Fruit fly (Drosophila melanogaster) whole organism, prepupa: ENCODE measurements around the gene Cyp9f3.
A peak's percentile ranks its signal among the peaks of the same experiment; 100 is the strongest.

Experiments used
- Blimp-1 ChIP-seq: fragments of 200-800 bp; sonication (Bioruptor generic); optimal IDR thresholded peaks from 3 replicates; lab custom pipeline; 2017; ENCODE audit warnings: missing biosample characterization, missing genetic modification characterization, mild to moderate bottlenecking, moderate library complexity, missing genetic modification reagents
- CG10631 ChIP-seq: fragments of 200-800 bp; sonication (Bioruptor generic); optimal IDR thresholded peaks from 2 replicates; lab custom pipeline; 2016; ENCODE audit warnings: missing biosample characterization, missing genetic modification characterization
- CG11762 ChIP-seq: fragments of 200-800 bp; sonication (Bioruptor generic); optimal IDR thresholded peaks from 3 replicates; lab custom pipeline; 2016; ENCODE audit warnings: missing biosample characterization, missing genetic modification characterization; ENCODE audit not compliant: insufficient read depth
- CG11902 ChIP-seq: fragments of 200-800 bp; sonication (Bioruptor generic); optimal IDR thresholded peaks from 3 replicates; lab custom pipeline; 2016; ENCODE audit warnings: missing biosample characterization, missing genetic modification characterization
- CG15336 ChIP-seq: fragments of 200-800 bp; sonication (Bioruptor generic); IDR thresholded peaks from 2 replicates; pipeline ENCODE4 v1.3.6; 2022; ENCODE audit warnings: missing biosample characterization, missing genetic modification characterization
- CG1621 ChIP-seq: fragments of 200-800 bp; sonication (Bioruptor generic); optimal IDR thresholded peaks from 3 replicates; lab custom pipeline; 2018; ENCODE audit warnings: missing biosample characterization, mild to moderate bottlenecking, missing genetic modification characterization
- CG16779 ChIP-seq: fragments of 200-800 bp; sonication (Bioruptor generic); optimal IDR thresholded peaks from 3 replicates; lab custom pipeline; 2017; ENCODE audit warnings: missing biosample characterization, mild to moderate bottlenecking, missing genetic modification characterization
- CG3032 ChIP-seq: fragments of 200-800 bp; optimal IDR thresholded peaks from 2 replicates; lab custom pipeline; 2019; ENCODE audit warnings: missing biosample characterization, mild to moderate bottlenecking, missing genetic modification characterization, moderate library complexity
- CG31627 ChIP-seq: fragments of 200-800 bp; sonication (Bioruptor generic); optimal IDR thresholded peaks from 3 replicates; lab custom pipeline; 2016; ENCODE audit warnings: missing biosample characterization, missing genetic modification characterization
- CG32006 ChIP-seq: fragments of 200-800 bp; sonication (Bioruptor generic); optimal IDR thresholded peaks from 3 replicates; lab custom pipeline; 2017; ENCODE audit warnings: missing biosample characterization, mild to moderate bottlenecking, missing genetic modification characterization
- CG3919 ChIP-seq: fragments of 200-800 bp; sonication (Bioruptor generic); optimal IDR thresholded peaks from 3 replicates; lab custom pipeline; 2016; ENCODE audit warnings: missing biosample characterization, missing genetic modification characterization
- CG4318 ChIP-seq: fragments of 200-800 bp; sonication (Bioruptor generic); optimal IDR thresholded peaks from 3 replicates; lab custom pipeline; 2017; ENCODE audit warnings: missing biosample characterization, mild to moderate bottlenecking, missing genetic modification characterization
- CG6808 ChIP-seq: fragments of 200-800 bp; sonication (Bioruptor generic); optimal IDR thresholded peaks from 3 replicates; lab custom pipeline; 2017; ENCODE audit warnings: missing biosample characterization, missing genetic modification characterization, mild to moderate bottlenecking, moderate library complexity, missing genetic modification reagents
- CG6854 ChIP-seq: fragments of 200-800 bp; sonication (Bioruptor generic); optimal IDR thresholded peaks from 2 replicates; lab custom pipeline; 2017; ENCODE audit warnings: missing biosample characterization, mild to moderate bottlenecking, missing genetic modification characterization
- CG7368 ChIP-seq: fragments of 200-800 bp; sonication (Bioruptor generic); optimal IDR thresholded peaks from 3 replicates; lab custom pipeline; 2016; ENCODE audit warnings: missing biosample characterization, missing genetic modification characterization
- CG8632 ChIP-seq: fragments of 200-800 bp; sonication (Bioruptor generic); optimal IDR thresholded peaks from 3 replicates; lab custom pipeline; 2016; ENCODE audit warnings: missing biosample characterization, missing genetic modification characterization
- CG9139 ChIP-seq: fragments of 200-800 bp; sonication (Bioruptor generic); optimal IDR thresholded peaks from 3 replicates; lab custom pipeline; 2017; ENCODE audit warnings: missing biosample characterization, mild to moderate bottlenecking, missing genetic modification characterization
- Eip78C ChIP-seq: fragments of 200-800 bp; sonication (Bioruptor generic); peaks from one replicate; lab custom pipeline; 2016; ENCODE audit warnings: missing biosample characterization, missing genetic modification characterization
- Ets21C ChIP-seq: fragments of 200-800 bp; sonication (Bioruptor generic); optimal IDR thresholded peaks from 3 replicates; lab custom pipeline; 2016; ENCODE audit warnings: missing biosample characterization, missing genetic modification characterization
- Gug ChIP-seq: fragments of 200-800 bp; sonication (Bioruptor generic); IDR thresholded peaks from 2 replicates; pipeline ENCODE4 v1.3.6; 2022; ENCODE audit warnings: missing biosample characterization, missing genetic modification characterization
- Hr39 ChIP-seq: fragments of 200-800 bp; sonication (Bioruptor generic); optimal IDR thresholded peaks from 2 replicates; lab custom pipeline; 2016; ENCODE audit warnings: missing biosample characterization, missing genetic modification characterization
- Met ChIP-seq: fragments of 200-800 bp; sonication (Bioruptor generic); optimal IDR thresholded peaks from 3 replicates; lab custom pipeline; 2016; ENCODE audit warnings: missing biosample characterization, missing genetic modification characterization
- OdsH ChIP-seq: fragments of 200-800 bp; sonication (Bioruptor generic); optimal IDR thresholded peaks from 3 replicates; lab custom pipeline; 2016; ENCODE audit warnings: missing biosample characterization, missing genetic modification characterization
- Sox102F ChIP-seq: fragments of 200-800 bp; sonication (Bioruptor generic); optimal IDR thresholded peaks from 2 replicates; lab custom pipeline; 2016; ENCODE audit warnings: missing biosample characterization, mild to moderate bottlenecking, missing genetic modification characterization
- Sox14 ChIP-seq: fragments of 200-800 bp; sonication (Bioruptor generic); optimal IDR thresholded peaks from 3 replicates; lab custom pipeline; 2016; ENCODE audit warnings: missing biosample characterization, missing genetic modification characterization
- cyc ChIP-seq: fragments of 200-800 bp; sonication (Bioruptor generic); optimal IDR thresholded peaks from 3 replicates; lab custom pipeline; 2016; ENCODE audit warnings: missing biosample characterization, missing genetic modification characterization
- dac ChIP-seq: fragments of 200-800 bp; sonication (Bioruptor generic); optimal IDR thresholded peaks from 2 replicates; lab custom pipeline; 2017; ENCODE audit warnings: missing biosample characterization, mild to moderate bottlenecking, missing genetic modification characterization
- dsx ChIP-seq: fragments of 200-800 bp; optimal IDR thresholded peaks from 3 replicates; lab custom pipeline; 2019; ENCODE audit warnings: missing biosample characterization, mild to moderate bottlenecking, missing genetic modification characterization, moderate library complexity; ENCODE audit not compliant: poor library complexity, severe bottlenecking
- esn ChIP-seq: fragments of 200-800 bp; sonication (Bioruptor generic); optimal IDR thresholded peaks from 2 replicates; lab custom pipeline; 2016; ENCODE audit warnings: missing biosample characterization, mild to moderate bottlenecking, missing genetic modification characterization, moderate library complexity
- fkh ChIP-seq: fragments of 200-800 bp; sonication (Bioruptor generic); optimal IDR thresholded peaks from 3 replicates; lab custom pipeline; 2017; ENCODE audit warnings: missing biosample characterization, mild to moderate bottlenecking, missing genetic modification characterization, moderate library complexity
- salr ChIP-seq, 2 experiments: fragments of 200-800 bp; sonication (Bioruptor generic); optimal IDR thresholded peaks; 3 replicates each; lab custom pipeline; 2016 to 2018; ENCODE audit warnings: missing biosample characterization in 2 of 2, missing genetic modification characterization in 2 of 2, mild to moderate bottlenecking in 1 of 2
- spab ChIP-seq: fragments of 200-800 bp; sonication (Bioruptor generic); optimal IDR thresholded peaks from 2 replicates; lab custom pipeline; 2017; ENCODE audit warnings: missing biosample characterization, mild to moderate bottlenecking, missing genetic modification characterization, missing genetic modification reagents
- ss ChIP-seq, 2 experiments: fragments of 200-800 bp; sonication (Bioruptor generic); optimal IDR thresholded peaks; 2 replicates in 1 of 2; 3 replicates in 1 of 2; lab custom pipeline; 2017 to 2018; ENCODE audit warnings: mild to moderate bottlenecking in 2 of 2, missing biosample characterization in 2 of 2, missing genetic modification characterization in 2 of 2, moderate library complexity in 1 of 2
- svp ChIP-seq: fragments of 200-800 bp; sonication (Bioruptor generic); peaks from one replicate; lab custom pipeline; 2016; ENCODE audit warnings: missing biosample characterization, missing genetic modification characterization
- topi ChIP-seq: fragments of 200-800 bp; sonication (Bioruptor generic); optimal IDR thresholded peaks from 3 replicates; lab custom pipeline; 2016; ENCODE audit warnings: missing biosample characterization, missing genetic modification characterization

Gene Cyp9f3

dm6 chr3R:12364580-12364979 lies 34.1 kb downstream of the Cyp9f3 start, which contains the start of gene Tim17a1:
TSS of gene Tim17a1 (minus strand) at chr3R:12364680.
- TF ChIP-seq dsx, result no peak
- TF ChIP-seq CG16779, result no peak
- no peak for TF ChIP-seq Blimp-1 (GFP tag; lab: Kevin White, UChicago)
- no peak for TF ChIP-seq CG3032
- no peak for TF ChIP-seq Sox102F
- TF ChIP-seq CG4318, result no peak
- TF ChIP-seq CG8632 (GFP tag; lab: Kevin White, UChicago), result no peak
- no peak for TF ChIP-seq Sox14 (GFP tag; lab: Kevin White, UChicago)
- TF ChIP-seq salr (GFP tag; optimal IDR thresholded peaks at IDR 0.05; lab: Kevin White, UChicago), result no peak
- TF ChIP-seq dac (GFP tag; lab: Kevin White, UChicago), result no peak
- no peak for TF ChIP-seq CG1621 (tag; lab: Kevin White, UChicago)
- TF ChIP-seq CG9139, result no peak
- TF ChIP-seq CG3919, result no peak
- TF ChIP-seq topi (GFP tag; lab: Kevin White, UChicago), result no peak
- no peak for TF ChIP-seq CG31627
- no peak for TF ChIP-seq CG7368 (GFP tag; lab: Kevin White, UChicago)
- no peak for TF ChIP-seq Ets21C
- TF ChIP-seq cyc, result no peak
- no peak for TF ChIP-seq ss (GFP tag; optimal IDR thresholded peaks at IDR 0.05; lab: Kevin White, UChicago)

dm6 chr3R:12363544-12363943 lies 35.2 kb downstream of the Cyp9f3 start:
- no peak for TF ChIP-seq OdsH (GFP tag; lab: Kevin White, UChicago)
- peak; percentile 50 for TF ChIP-seq dsx
- TF ChIP-seq, all 60 proteins: peak for 1

- TF ChIP-seq CG4318, result no peak
- no peak for TF ChIP-seq OdsH (GFP tag; lab: Kevin White, UChicago)
- TF ChIP-seq spab (GFP tag; lab: Kevin White, UChicago), result no peak
- TF ChIP-seq Hr39 (GFP tag; lab: Kevin White, UChicago), result no peak
- no peak for TF ChIP-seq fkh (GFP tag; lab: Kevin White, UChicago)
- no peak for TF ChIP-seq esn (GFP tag; lab: Kevin White, UChicago)
- no peak for TF ChIP-seq CG9139
- TF ChIP-seq CG16779, result no peak
- TF ChIP-seq CG11902 (GFP tag; lab: Kevin White, UChicago), result no peak
- no peak for TF ChIP-seq CG31627
- TF ChIP-seq Ets21C, result no peak
- TF ChIP-seq Gug (GFP tag; lab: Robert Waterston, UW), result no peak
- TF ChIP-seq CG11762, result no peak
- TF ChIP-seq dsx, result no peak
Observed at dm6 chr3R:12361962-12362497, 36.7 kb downstream of the Cyp9f3 start.

DNA sequence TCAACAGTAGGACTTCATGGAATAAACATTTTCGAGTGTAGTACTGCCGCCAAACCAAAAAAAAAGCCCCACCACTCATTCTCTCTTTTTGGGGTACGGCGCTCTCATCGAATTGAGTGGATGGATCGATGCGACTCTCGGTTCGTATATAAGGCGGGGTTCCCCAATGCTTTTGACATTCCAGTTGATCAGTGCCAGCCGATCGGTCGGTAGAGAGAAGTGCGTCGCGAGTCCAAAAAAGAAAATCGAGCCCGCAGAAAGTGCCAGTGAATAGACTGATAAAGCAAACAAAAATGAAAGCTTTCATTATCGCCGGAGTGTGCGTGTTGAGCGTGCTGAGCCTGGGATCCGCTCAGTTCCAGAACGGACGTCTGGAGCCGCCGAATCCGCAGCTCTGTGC lies 38.9 kb downstream of the Cyp9f3 start, which contains the start of gene CG4115:
Gene CG4115 (plus strand): TSS at position 172 of the 400 bp plus-strand sequence.
- TF ChIP-seq Gug (GFP tag; lab: Robert Waterston, UW), result no peak
- no peak for TF ChIP-seq Met (GFP tag; lab: Kevin White, UChicago)
- TF ChIP-seq CG3032, result no peak
- TF ChIP-seq CG3919, result peak; percentile 1
- TF ChIP-seq Sox14 (GFP tag; lab: Kevin White, UChicago), result no peak
- TF ChIP-seq Eip78C, result peak; percentile 57
- no peak for TF ChIP-seq OdsH (GFP tag; lab: Kevin White, UChicago)
- peak; percentile 75 for TF ChIP-seq Blimp-1 (GFP tag; lab: Kevin White, UChicago)
- TF ChIP-seq topi (GFP tag; lab: Kevin White, UChicago), result no peak
- no peak for TF ChIP-seq CG15336 (GFP tag; lab: Robert Waterston, UW)
- TF ChIP-seq CG32006 (GFP tag; lab: Kevin White, UChicago), result no peak
- TF ChIP-seq CG10631 (GFP tag; lab: Kevin White, UChicago), result no peak
- peak; percentile 26 for TF ChIP-seq CG6854 (GFP tag; lab: Kevin White, UChicago)
- TF ChIP-seq svp, result no peak
- no peak for TF ChIP-seq CG4318
- no peak for TF ChIP-seq CG11902 (GFP tag; lab: Kevin White, UChicago)
- no peak for TF ChIP-seq CG6808 (GFP tag; lab: Kevin White, UChicago)
